Worm (Caenorhabditis elegans) whole organism, L2 larva: ENCODE measurements around the gene F52H2.3.

Source experiments
- R02D3.7 ChIP-seq: fragments of 150-350 bp; optimal IDR thresholded peaks from 2 replicates; lab custom pipeline; 2014; ENCODE audit warnings: missing biosample characterization, missing genetic modification characterization
- ama-1 ChIP-seq: fragments of 150-350 bp; optimal IDR thresholded peaks from 2 replicates; lab custom pipeline; 2018; ENCODE audit warnings: inconsistent platforms
- gmeb-1 ChIP-seq: fragments of 150-350 bp; optimal IDR thresholded peaks from 2 replicates; lab custom pipeline; 2014; ENCODE audit warnings: missing biosample characterization, missing genetic modification characterization
- lin-39 ChIP-seq: fragments of 150-350 bp; optimal IDR thresholded peaks from 2 replicates; lab custom pipeline; 2014; ENCODE audit warnings: missing biosample characterization, missing genetic modification reagents, missing genetic modification characterization
- lsy-2 ChIP-seq, 2 experiments: fragments of 150-350 bp in 1 of 2; sonication (generic microtip) in 1 of 2; optimal IDR thresholded peaks; 2 replicates each; lab custom pipeline; 2014 to 2017; ENCODE audit warnings: missing biosample characterization in 2 of 2, missing genetic modification characterization in 2 of 2
- nhr-11 ChIP-seq: fragments of 150-350 bp; optimal IDR thresholded peaks from 2 replicates; lab custom pipeline; 2014; ENCODE audit warnings: missing biosample characterization, missing genetic modification characterization
- nhr-12 ChIP-seq: fragments of 150-350 bp; optimal IDR thresholded peaks from 2 replicates; lab custom pipeline; 2014; ENCODE audit warnings: missing biosample characterization, missing genetic modification characterization
- nhr-129 ChIP-seq: fragments of 150-350 bp; optimal IDR thresholded peaks from 2 replicates; lab custom pipeline; 2014; ENCODE audit warnings: missing biosample characterization, missing genetic modification characterization
- sem-4 ChIP-seq: fragments of 150-350 bp; optimal IDR thresholded peaks from 2 replicates; lab custom pipeline; 2014; ENCODE audit warnings: missing biosample characterization, missing genetic modification reagents, missing genetic modification characterization
- skn-1 ChIP-seq: sonication (generic microtip); optimal IDR thresholded peaks from 2 replicates; lab custom pipeline; 2017; ENCODE audit warnings: missing biosample characterization, missing genetic modification characterization
- snpc-4 ChIP-seq: fragments of 150-350 bp; optimal IDR thresholded peaks from 2 replicates; lab custom pipeline; 2014; ENCODE audit warnings: missing biosample characterization, missing genetic modification characterization
- unc-62 ChIP-seq: fragments of 150-350 bp; optimal IDR thresholded peaks from 2 replicates; lab custom pipeline; 2014; ENCODE audit warnings: missing biosample characterization, missing genetic modification reagents, missing genetic modification characterization
- ztf-4 ChIP-seq: fragments of 150-350 bp; optimal IDR thresholded peaks from 2 replicates; lab custom pipeline; 2014; ENCODE audit warnings: missing biosample characterization, missing genetic modification characterization

The F52H2.3 gene

ce11 chrX:2494296-2494695, 46.6 kb downstream of the F52H2.3 start:
- TF ChIP-seq R02D3.7 (no peak), nhr-12 (tag; lab: Kevin White, UChicago) (no peak), nhr-11 (no peak), ama-1 (no peak), snpc-4 (tag; lab: Kevin White, UChicago) (no peak), ztf-4 (tag; lab: Kevin White, UChicago) (no peak), lsy-2 (tag; optimal IDR thresholded peaks at IDR 0.05; lab: Kevin White, UChicago) (no peak), gmeb-1 (tag; lab: Kevin White, UChicago) (no peak), lin-39 (tag; lab: Kevin White, UChicago) (no peak), skn-1 (no peak), unc-62 (GFP tag; lab: Kevin White, UChicago) (no peak), nhr-129 (tag; lab: Kevin White, UChicago) (no peak), sem-4 (tag; lab: Kevin White, UChicago) (no peak)

DNA sequence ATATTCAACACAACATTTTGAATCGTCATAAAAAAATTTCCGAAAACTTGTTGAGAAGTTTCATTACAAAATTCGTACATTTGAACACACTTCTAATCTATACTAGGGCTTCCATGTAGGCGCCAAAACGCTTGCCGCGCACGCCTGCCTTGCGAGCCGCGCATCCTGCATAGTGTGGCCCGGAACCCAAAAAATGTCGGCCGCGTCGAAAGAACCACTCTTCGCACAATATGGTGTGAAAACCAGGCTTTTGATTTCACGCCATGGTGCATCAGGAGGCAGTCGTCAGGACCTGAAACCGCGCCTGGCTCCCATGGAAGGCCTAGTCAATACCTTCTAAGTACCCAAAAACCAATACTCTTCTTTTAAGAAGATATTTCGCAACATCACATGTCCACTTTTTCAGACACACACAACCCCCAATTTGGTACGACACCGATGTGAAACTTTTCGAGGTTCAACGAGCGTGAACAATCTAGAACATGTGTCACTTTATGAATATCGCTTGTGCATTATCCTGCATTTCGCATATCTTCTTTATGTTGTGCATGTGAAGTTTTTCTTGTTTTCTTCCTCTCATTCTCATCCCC, 47.2 kb downstream of the F52H2.3 start:
- TF ChIP-seq ama-1 (no peak), snpc-4 (tag; lab: Kevin White, UChicago) (peak; percentile 19)
